Fruit fly (Drosophila melanogaster): ENCODE results near the gene msl-1.

Gene msl-1

DNA sequence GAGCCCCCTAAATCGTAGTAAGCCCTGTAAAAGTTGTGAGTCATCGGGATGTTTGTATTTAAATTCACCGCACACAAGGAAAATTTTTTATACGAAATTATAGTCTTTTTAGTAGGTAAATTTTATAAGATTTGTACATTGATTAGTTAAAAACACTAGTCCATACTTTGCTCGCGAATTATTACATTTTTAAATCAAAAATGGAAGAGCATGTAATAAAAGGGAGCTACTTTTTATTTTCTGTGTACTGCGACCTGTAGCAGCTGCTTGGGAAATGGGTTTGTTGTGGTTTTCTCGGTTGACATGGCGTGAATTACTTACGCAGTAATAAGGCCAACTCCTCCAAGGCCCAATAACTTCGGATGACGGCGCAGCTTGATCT, 6.1 kb upstream of the msl-1 start (continued):
- TF ChIP-seq lz (GFP tag; optimal IDR thresholded peaks at IDR 0.05), result peak; percentile 46
- peak; percentile 65 for TF ChIP-seq Hr4 (GFP tag; optimal IDR thresholded peaks at IDR 0.05)
- no peak for TF ChIP-seq svp (GFP tag)
- TF ChIP-seq CG11902 (GFP tag; optimal IDR thresholded peaks at IDR 0.05), result peak; percentile 11
- TF ChIP-seq fd59A (GFP tag; optimal IDR thresholded peaks at IDR 0.05), result no peak
- TF ChIP-seq Eip78C (GFP tag), result peak; percentile 83
- peak; percentile 5 for TF ChIP-seq Sox102F (GFP tag; optimal IDR thresholded peaks at IDR 0.05)
- TF ChIP-seq Sox15 (GFP tag; optimal IDR thresholded peaks at IDR 0.05), result no peak
- TF ChIP-seq achi (GFP tag; optimal IDR thresholded peaks at IDR 0.05), result peak; percentile 48
- TF ChIP-seq CG8119 (GFP tag; IDR thresholded peaks at IDR 0.05), result peak; percentile 77
- TF ChIP-seq CG11294 (GFP tag; IDR thresholded peaks at IDR 0.05), result no peak
- no peak for TF ChIP-seq Blimp-1 (GFP tag; optimal IDR thresholded peaks at IDR 0.05)
- TF ChIP-seq CG4318 (GFP tag; optimal IDR thresholded peaks at IDR 0.05), result peak; percentile 24
- TF ChIP-seq CG11762 (GFP tag; optimal IDR thresholded peaks at IDR 0.05; ENCODE audit: insufficient read depth), result peak; percentile 9
- TF ChIP-seq CG6163 (GFP tag; IDR thresholded peaks at IDR 0.05), result peak; percentile 84
- TF ChIP-seq CG6792 (GFP tag; optimal IDR thresholded peaks at IDR 0.05), result peak; percentile 56
- TF ChIP-seq Smox (GFP tag; optimal IDR thresholded peaks at IDR 0.05), result peak; percentile 39
- no peak for TF ChIP-seq fd85E (GFP tag; optimal IDR thresholded peaks at IDR 0.05)
- TF ChIP-seq CG3032 (tag; optimal IDR thresholded peaks at IDR 0.05), result peak; percentile 7
- TF ChIP-seq CG6276 (GFP tag; optimal IDR thresholded peaks at IDR 0.05), result no peak

dm6 chr2L:18693877-18694723, 5.5 kb upstream of the msl-1 start:
- TF ChIP-seq acj6 (GFP tag; optimal IDR thresholded peaks at IDR 0.05) (peak; percentile 53), CG1621 (tag; optimal IDR thresholded peaks at IDR 0.05) (no peak), CG10631 (GFP tag; optimal IDR thresholded peaks at IDR 0.05) (peak; percentile 37), cyc (GFP tag; optimal IDR thresholded peaks at IDR 0.05) (peak; percentile 10), OdsH (GFP tag; optimal IDR thresholded peaks at IDR 0.05) (no peak), Sox102F (GFP tag; optimal IDR thresholded peaks at IDR 0.05) (peak; percentile 70), Lpt (GFP tag; optimal IDR thresholded peaks at IDR 0.05) (no peak), CG34406 (GFP tag; optimal IDR thresholded peaks at IDR 0.05) (peak; percentile 28), lz (GFP tag; optimal IDR thresholded peaks at IDR 0.05) (peak; percentile 51), eg (GFP tag; IDR thresholded peaks at IDR 0.05) (peak; percentile 71), Sox14 (GFP tag; optimal IDR thresholded peaks at IDR 0.05) (peak; percentile 53), ss (GFP tag; optimal IDR thresholded peaks at IDR 0.05) (no peak), CG8319 (GFP tag; optimal IDR thresholded peaks at IDR 0.05) (no peak), CG15336 (GFP tag; IDR thresholded peaks at IDR 0.05) (peak; percentile 56; the same call in 1 of the 2 replicates), Blimp-1 (GFP tag; optimal IDR thresholded peaks at IDR 0.05) (no peak), esn (GFP tag; optimal IDR thresholded peaks at IDR 0.05) (peak; percentile 59), Hr39 (GFP tag; optimal IDR thresholded peaks at IDR 0.05) (peak; percentile 61), Hr4 (GFP tag; optimal IDR thresholded peaks at IDR 0.05) (no peak), Ets21C (GFP tag; optimal IDR thresholded peaks at IDR 0.05) (peak; percentile 19), spab (GFP tag; optimal IDR thresholded peaks at IDR 0.05) (no peak), CG3919 (GFP tag; optimal IDR thresholded peaks at IDR 0.05) (peak; percentile 58), CG9139 (GFP tag; optimal IDR thresholded peaks at IDR 0.05) (no peak), fd85E (GFP tag; optimal IDR thresholded peaks at IDR 0.05) (no peak), CG8119 (GFP tag; IDR thresholded peaks at IDR 0.05) (peak; percentile 36; the same call in 1 of the 3 replicates), CG11902 (GFP tag; optimal IDR thresholded peaks at IDR 0.05) (no peak), topi (GFP tag; optimal IDR thresholded peaks at IDR 0.05) (peak; percentile 59), svp (GFP tag) (peak; percentile 22), CG3032 (tag; optimal IDR thresholded peaks at IDR 0.05) (no peak), Eip75B (GFP tag; optimal IDR thresholded peaks at IDR 0.05) (peak; percentile 16), CG32006 (GFP tag; optimal IDR thresholded peaks at IDR 0.05) (peak; percentile 56), salr (GFP tag; optimal IDR thresholded peaks at IDR 0.05) (no peak), Gug (GFP tag; IDR thresholded peaks at IDR 0.05) (no peak), dsx (GFP tag; optimal IDR thresholded peaks at IDR 0.05; ENCODE audit: poor library complexity, severe bottlenecking) (no peak), CG8632 (GFP tag; optimal IDR thresholded peaks at IDR 0.05) (peak; percentile 42), CG16779 (tag; optimal IDR thresholded peaks at IDR 0.05) (no peak), achi (GFP tag; optimal IDR thresholded peaks at IDR 0.05) (peak; percentile 41), Ets96B (tag; optimal IDR thresholded peaks at IDR 0.05) (no peak), CG11762 (GFP tag; optimal IDR thresholded peaks at IDR 0.05; ENCODE audit: insufficient read depth) (peak; percentile 27)

All from whole organism, prepupa.